Worm (Caenorhabditis elegans) whole organism, L1 larva: ENCODE data around the gene T25B9.3.

Experiments used
- fkh-10 ChIP-seq: sonication (generic microtip); optimal IDR thresholded peaks from 2 replicates; lab custom pipeline; 2017; ENCODE audit warnings: missing biosample characterization, missing genetic modification reagents, missing genetic modification characterization
- hlh-4 ChIP-seq: sonication (generic microtip); optimal IDR thresholded peaks from 2 replicates; lab custom pipeline; 2016; ENCODE audit warnings: mild to moderate bottlenecking, missing genetic modification characterization, missing compliant biosample characterization
- nhr-11 ChIP-seq: fragments of 150-350 bp; optimal IDR thresholded peaks from 2 replicates; lab custom pipeline; 2014; ENCODE audit warnings: missing biosample characterization, missing genetic modification characterization
- ztf-4 ChIP-seq: fragments of 150-350 bp; optimal IDR thresholded peaks from 2 replicates; lab custom pipeline; 2014; ENCODE audit warnings: missing biosample characterization, missing genetic modification characterization

DNA sequence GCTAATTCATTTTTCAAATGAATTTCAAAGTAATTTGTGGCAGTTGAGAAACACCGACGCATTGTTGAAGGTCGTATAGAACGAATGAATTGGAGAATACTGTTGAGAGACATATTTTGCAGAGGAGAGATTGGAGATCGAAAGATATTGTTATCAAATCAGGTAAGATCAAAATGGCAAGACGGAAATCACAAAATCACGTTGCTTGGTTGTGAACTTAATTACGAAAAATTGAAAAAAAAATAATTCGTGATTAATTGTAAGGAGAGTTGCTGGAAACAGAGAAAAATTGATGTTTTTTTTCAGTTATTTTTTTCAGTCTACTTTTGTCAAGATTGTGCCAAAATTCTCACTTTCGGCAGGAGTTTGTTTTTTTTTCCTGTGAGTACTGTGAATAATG is 5.5 kb downstream of the T25B9.3 start, which contains the start of gene T25B9.1:
- TF ChIP-seq ztf-4 (tag; lab: Kevin White, UChicago) (no peak), nhr-11 (tag; lab: Kevin White, UChicago) (no peak), fkh-10 (GFP tag; lab: Kevin White, UChicago) (no peak), hlh-4 (tag; lab: Kevin White, UChicago) (no peak)
